Worm (Caenorhabditis elegans) whole organism, L1 larva: ENCODE results near the gene C07D8.6.

ENCODE experiments used
- C34B4.2 ChIP-seq: sonication (generic microtip); optimal IDR thresholded peaks from 2 replicates; lab custom pipeline; 2017; ENCODE audit warnings: mild to moderate bottlenecking, missing genetic modification characterization, missing compliant biosample characterization
- F16B12.6 ChIP-seq: fragments of 150-350 bp; optimal IDR thresholded peaks from 2 replicates; lab custom pipeline; 2014; ENCODE audit warnings: missing biosample characterization, missing genetic modification characterization
- Y116A8C.19 ChIP-seq: sonication (generic microtip); optimal IDR thresholded peaks from 2 replicates; lab custom pipeline; 2016; ENCODE audit warnings: missing compliant biosample characterization, missing genetic modification characterization, borderline replicate concordance
- alr-1 ChIP-seq: fragments of 200-800 bp; sonication (Bioruptor generic); optimal IDR thresholded peaks from 2 replicates; lab custom pipeline; 2018; ENCODE audit warnings: borderline replicate concordance, mild to moderate bottlenecking, missing genetic modification characterization, missing compliant biosample characterization
- blmp-1 ChIP-seq: fragments of 150-350 bp; optimal IDR thresholded peaks from 2 replicates; lab custom pipeline; 2014; ENCODE audit warnings: missing biosample characterization, missing genetic modification characterization
- ceh-63 ChIP-seq: fragments of 200-800 bp; sonication (Bioruptor generic); optimal IDR thresholded peaks from 2 replicates; lab custom pipeline; 2018; ENCODE audit warnings: mild to moderate bottlenecking, missing genetic modification characterization, missing compliant biosample characterization
- ceh-82 ChIP-seq, 3 experiments: fragments of 150-350 bp in 1 of 3; sonication (generic microtip) in 2 of 3; optimal IDR thresholded peaks; 2 replicates each; lab custom pipeline; 2014 to 2017; ENCODE audit warnings: missing biosample characterization in 3 of 3, missing genetic modification characterization in 3 of 3
- ceh-88 ChIP-seq: fragments of 200-800 bp; sonication (Bioruptor generic); IDR thresholded peaks from 2 replicates; pipeline ENCODE4 v1.3.6; 2022; ENCODE audit warnings: missing genetic modification characterization, missing compliant biosample characterization
- ceh-90 ChIP-seq: sonication (generic microtip); optimal IDR thresholded peaks from 2 replicates; lab custom pipeline; 2016; ENCODE audit warnings: missing genetic modification characterization, missing compliant biosample characterization
- ces-1 ChIP-seq: fragments of 150-350 bp; optimal IDR thresholded peaks from 2 replicates; lab custom pipeline; 2014; ENCODE audit warnings: missing biosample characterization, missing genetic modification reagents, missing genetic modification characterization
- dpl-1 ChIP-seq, 3 experiments: fragments of 150-350 bp in 2 of 3; sonication (generic microtip) in 1 of 3; optimal IDR thresholded peaks; 2 replicates each; lab custom pipeline; 2014 to 2017; ENCODE audit warnings: missing biosample characterization in 3 of 3, missing genetic modification characterization in 3 of 3, missing genetic modification reagents in 3 of 3
- efl-1 ChIP-seq, 4 experiments: fragments of 150-350 bp; optimal IDR thresholded peaks in 3 of 4; peaks in 1 of 4; 1 replicate in 1 of 4; 2 replicates in 3 of 4; lab custom pipeline; 2014; ENCODE audit warnings: missing biosample characterization in 2 of 4, missing genetic modification characterization in 2 of 4, missing genetic modification reagents in 2 of 4
- efl-3 ChIP-seq: fragments of 200-800 bp; sonication (Bioruptor generic); optimal IDR thresholded peaks from 2 replicates; lab custom pipeline; 2018; ENCODE audit warnings: mild to moderate bottlenecking, missing genetic modification characterization, missing compliant biosample characterization
- elt-2 ChIP-seq: sonication (generic microtip); optimal IDR thresholded peaks from 2 replicates; lab custom pipeline; 2016; ENCODE audit warnings: missing genetic modification characterization, mild to moderate bottlenecking, inconsistent platforms, missing compliant biosample characterization, missing genetic modification reagents
- elt-3 ChIP-seq, 6 experiments: fragments of 150-350 bp in 1 of 6; sonication (generic microtip); optimal IDR thresholded peaks; 2 replicates each; lab custom pipeline; 2017 to 2018; ENCODE audit warnings: missing biosample characterization in 6 of 6, missing genetic modification characterization in 6 of 6, inconsistent platforms in 1 of 6
- fkh-10 ChIP-seq: sonication (generic microtip); optimal IDR thresholded peaks from 2 replicates; lab custom pipeline; 2017; ENCODE audit warnings: missing biosample characterization, missing genetic modification reagents, missing genetic modification characterization
- fkh-4 ChIP-seq: sonication (generic microtip); optimal IDR thresholded peaks from 2 replicates; lab custom pipeline; 2016; ENCODE audit warnings: missing compliant biosample characterization, missing genetic modification characterization, borderline replicate concordance
- fkh-8 ChIP-seq: sonication (generic microtip); optimal IDR thresholded peaks from 2 replicates; lab custom pipeline; 2016; ENCODE audit warnings: mild to moderate bottlenecking, missing genetic modification characterization, missing compliant biosample characterization
- fos-1 ChIP-seq: fragments of 150-350 bp; optimal IDR thresholded peaks from 2 replicates; lab custom pipeline; 2014; ENCODE audit warnings: missing biosample characterization, missing genetic modification characterization
- hlh-4 ChIP-seq: sonication (generic microtip); optimal IDR thresholded peaks from 2 replicates; lab custom pipeline; 2016; ENCODE audit warnings: mild to moderate bottlenecking, missing genetic modification characterization, missing compliant biosample characterization
- hpl-2 ChIP-seq: fragments of 150-350 bp; optimal IDR thresholded peaks from 2 replicates; lab custom pipeline; 2014; ENCODE audit warnings: missing biosample characterization, missing genetic modification reagents, missing genetic modification characterization
- irx-1 ChIP-seq: sonication (generic microtip); optimal IDR thresholded peaks from 2 replicates; lab custom pipeline; 2016; ENCODE audit warnings: missing genetic modification characterization, missing compliant biosample characterization
- lin-13 ChIP-seq: fragments of 150-350 bp; optimal IDR thresholded peaks from 2 replicates; lab custom pipeline; 2014; ENCODE audit warnings: missing biosample characterization, missing genetic modification reagents, missing genetic modification characterization
- lin-15B ChIP-seq: fragments of 150-350 bp; sonication (generic microtip); optimal IDR thresholded peaks from 3 replicates; lab custom pipeline; 2014; ENCODE audit warnings: missing biosample characterization, missing genetic modification characterization
- lin-39 ChIP-seq: fragments of 150-350 bp; optimal IDR thresholded peaks from 2 replicates; lab custom pipeline; 2014; ENCODE audit warnings: missing biosample characterization, missing genetic modification reagents, missing genetic modification characterization
- lir-3 ChIP-seq: sonication (generic microtip); optimal IDR thresholded peaks from 2 replicates; lab custom pipeline; 2016; ENCODE audit warnings: mild to moderate bottlenecking, missing genetic modification characterization, moderate library complexity, missing compliant biosample characterization; ENCODE audit not compliant: poor library complexity
- mab-9 ChIP-seq: fragments of 200-800 bp; sonication (Bioruptor generic); IDR thresholded peaks from 2 replicates; pipeline ENCODE4 v1.3.6; 2022; ENCODE audit warnings: missing genetic modification reagents, missing genetic modification characterization, missing compliant biosample characterization
- mdl-1 ChIP-seq, 2 experiments: fragments of 150-350 bp; optimal IDR thresholded peaks; 2 replicates each; lab custom pipeline; 2014 to 2017; ENCODE audit warnings: missing biosample characterization in 2 of 2, missing genetic modification characterization in 2 of 2, inconsistent platforms in 1 of 2
- mep-1 ChIP-seq: fragments of 150-350 bp; optimal IDR thresholded peaks from 2 replicates; lab custom pipeline; 2014; ENCODE audit warnings: missing biosample characterization, missing genetic modification characterization
- nhr-11 ChIP-seq: fragments of 150-350 bp; optimal IDR thresholded peaks from 2 replicates; lab custom pipeline; 2014; ENCODE audit warnings: missing biosample characterization, missing genetic modification characterization
- nhr-19 ChIP-seq: fragments of 200-800 bp; sonication (Bioruptor generic); conservative IDR thresholded peaks from 2 replicates; pipeline ENCODE4 v1.3.6; 2022; ENCODE audit warnings: missing genetic modification characterization, missing compliant biosample characterization
- nhr-20 ChIP-seq: sonication (generic microtip); optimal IDR thresholded peaks from 2 replicates; lab custom pipeline; 2016; ENCODE audit warnings: mild to moderate bottlenecking, missing genetic modification characterization, missing compliant biosample characterization
- nhr-28 ChIP-seq: fragments of 150-350 bp; optimal IDR thresholded peaks from 2 replicates; lab custom pipeline; 2014; ENCODE audit warnings: missing biosample characterization, missing genetic modification characterization
- nhr-76 ChIP-seq: sonication (generic microtip); optimal IDR thresholded peaks from 2 replicates; lab custom pipeline; 2017; ENCODE audit warnings: missing biosample characterization, missing genetic modification characterization
- nhr-84 ChIP-seq: sonication (generic microtip); optimal IDR thresholded peaks from 2 replicates; lab custom pipeline; 2017; ENCODE audit warnings: missing biosample characterization, missing genetic modification characterization
- nhr-90 ChIP-seq: sonication (generic microtip); optimal IDR thresholded peaks from 2 replicates; lab custom pipeline; 2016; ENCODE audit warnings: mild to moderate bottlenecking, missing genetic modification characterization, missing compliant biosample characterization; ENCODE audit not compliant: poor library complexity
- pag-3 ChIP-seq: sonication (generic microtip); optimal IDR thresholded peaks from 2 replicates; lab custom pipeline; 2017; ENCODE audit warnings: missing genetic modification characterization, mild to moderate bottlenecking, missing compliant biosample characterization, antibody characterized with exemption, borderline replicate concordance; ENCODE audit not compliant: insufficient read depth
- pax-3 ChIP-seq: fragments of 200-800 bp; sonication (Bioruptor generic); optimal IDR thresholded peaks from 2 replicates; lab custom pipeline; 2018; ENCODE audit warnings: mild to moderate bottlenecking, missing genetic modification characterization, moderate library complexity, missing compliant biosample characterization
- rnt-1 ChIP-seq: sonication (generic microtip); optimal IDR thresholded peaks from 2 replicates; lab custom pipeline; 2016; ENCODE audit warnings: mild to moderate bottlenecking, missing genetic modification characterization, moderate library complexity, missing compliant biosample characterization
- skn-1 ChIP-seq: fragments of 150-350 bp; optimal IDR thresholded peaks from 2 replicates; lab custom pipeline; 2014; ENCODE audit warnings: missing biosample characterization, missing genetic modification characterization
- snu-23 ChIP-seq: sonication (generic microtip); optimal IDR thresholded peaks from 2 replicates; lab custom pipeline; 2016; ENCODE audit warnings: missing genetic modification characterization, missing compliant biosample characterization
- sox-4 ChIP-seq: sonication (generic microtip); optimal IDR thresholded peaks from 2 replicates; lab custom pipeline; 2016; ENCODE audit warnings: missing genetic modification characterization, missing compliant biosample characterization
- sup-37 ChIP-seq: fragments of 200-800 bp; sonication (Bioruptor generic); optimal IDR thresholded peaks from 2 replicates; lab custom pipeline; 2018; ENCODE audit warnings: mild to moderate bottlenecking, missing genetic modification characterization, missing compliant biosample characterization
- swsn-7 ChIP-seq: sonication (generic microtip); optimal IDR thresholded peaks from 2 replicates; lab custom pipeline; 2016; ENCODE audit warnings: missing genetic modification characterization, missing compliant biosample characterization
- tbx-2 ChIP-seq: sonication (generic microtip); optimal IDR thresholded peaks from 2 replicates; lab custom pipeline; 2016; ENCODE audit warnings: missing genetic modification characterization, missing compliant biosample characterization
- tlp-1 ChIP-seq: fragments of 150-350 bp; optimal IDR thresholded peaks from 2 replicates; lab custom pipeline; 2014; ENCODE audit warnings: missing biosample characterization, missing genetic modification characterization
- unc-30 ChIP-seq: sonication (generic microtip); optimal IDR thresholded peaks from 2 replicates; lab custom pipeline; 2017; ENCODE audit warnings: missing biosample characterization, missing genetic modification characterization
- unc-86 ChIP-seq: sonication (generic microtip); optimal IDR thresholded peaks from 2 replicates; lab custom pipeline; 2016; ENCODE audit warnings: missing genetic modification characterization, missing compliant biosample characterization
- xbp-1 ChIP-seq: sonication (generic microtip); optimal IDR thresholded peaks from 2 replicates; lab custom pipeline; 2016; ENCODE audit warnings: missing genetic modification characterization, missing compliant biosample characterization
- zag-1 ChIP-seq: fragments of 150-350 bp; optimal IDR thresholded peaks from 2 replicates; lab custom pipeline; 2014; ENCODE audit warnings: missing biosample characterization, missing genetic modification characterization
- ztf-11 ChIP-seq, 2 experiments: sonication (generic microtip); optimal IDR thresholded peaks; 2 replicates each; lab custom pipeline; 2016 to 2017; ENCODE audit warnings: missing genetic modification characterization in 2 of 2, missing biosample characterization in 1 of 2, missing compliant biosample characterization in 1 of 2
- ztf-4 ChIP-seq: fragments of 150-350 bp; optimal IDR thresholded peaks from 2 replicates; lab custom pipeline; 2014; ENCODE audit warnings: missing biosample characterization, missing genetic modification characterization

The C07D8.6 gene

DNA sequence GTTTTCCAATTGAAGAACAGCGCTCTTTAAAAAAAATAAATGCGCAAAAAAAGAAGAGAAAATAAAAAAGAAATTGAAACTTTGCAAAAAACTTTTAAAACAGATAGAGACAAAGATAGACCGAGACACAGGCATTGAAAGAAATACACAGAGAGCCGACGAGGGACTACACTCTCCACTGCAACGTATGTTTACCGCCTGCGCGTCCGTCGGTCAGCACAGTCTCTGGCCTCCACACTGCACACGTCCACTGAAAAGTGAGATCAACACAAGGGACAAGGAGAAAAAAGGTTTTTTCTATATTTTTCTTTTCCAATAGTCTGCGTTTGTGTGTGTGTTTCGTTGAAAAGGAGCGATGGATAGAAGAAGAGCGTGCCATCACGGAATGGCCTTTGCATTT is 34.9 kb upstream of the C07D8.6 start (continued):
- TF ChIP-seq ces-1 (no peak), nhr-11 (tag; lab: Kevin White, UChicago) (no peak), lir-3 (tag; lab: Kevin White, UChicago) (peak; percentile 59), dpl-1 (GFP tag; optimal IDR thresholded peaks at IDR 0.05; lab: Kevin White, UChicago) (peak in 2 of 3 experiments; percentile 15 to 27), ceh-82 (tag; optimal IDR thresholded peaks at IDR 0.05; lab: Kevin White, UChicago) (peak; percentile 20 to 73 (median 38)), fos-1 (tag; lab: Kevin White, UChicago) (no peak), rnt-1 (tag; lab: Kevin White, UChicago) (peak; percentile 57), snu-23 (GFP tag; lab: Kevin White, UChicago) (peak; percentile 85), ztf-4 (tag; lab: Kevin White, UChicago) (no peak), pag-3 (tag; lab: Kevin White, UChicago) (no peak), mep-1 (tag; lab: Kevin White, UChicago) (peak; percentile 58), nhr-90 (peak; percentile 20), hpl-2 (GFP tag; lab: Kevin White, UChicago) (no peak), zag-1 (tag; lab: Kevin White, UChicago) (no peak), nhr-28 (tag; lab: Kevin White, UChicago) (no peak), fkh-8 (peak; percentile 14), swsn-7 (peak; percentile 65), elt-3 (tag; optimal IDR thresholded peaks at IDR 0.05; lab: Kevin White, UChicago) (peak in 3 of 6 experiments; percentile 14 to 65 (median 49)), sup-37 (GFP tag; lab: Kevin White, UChicago) (no peak), lin-15B (tag; lab: Kevin White, UChicago) (no peak), nhr-20 (tag; lab: Kevin White, UChicago) (peak; percentile 84), alr-1 (tag; lab: Kevin White, UChicago) (no peak), skn-1 (tag; lab: Kevin White, UChicago) (peak; percentile 27), efl-3 (GFP tag; lab: Kevin White, UChicago) (no peak), C34B4.2 (tag; lab: Kevin White, UChicago) (no peak), F16B12.6 (tag; lab: Kevin White, UChicago) (peak; percentile 13), nhr-84 (tag; lab: Kevin White, UChicago) (no peak), xbp-1 (tag; lab: Kevin White, UChicago) (peak; percentile 91), fkh-4 (tag; lab: Kevin White, UChicago) (no peak), ceh-63 (GFP tag; lab: Kevin White, UChicago) (no peak), nhr-19 (no peak; the same call in 1 of the 2 replicates), tlp-1 (tag; lab: Kevin White, UChicago) (no peak), unc-30 (tag; lab: Kevin White, UChicago) (no peak), ceh-90 (no peak), blmp-1 (peak; percentile 51), ztf-11 (tag; optimal IDR thresholded peaks at IDR 0.05; lab: Kevin White, UChicago) (no peak), fkh-10 (GFP tag; lab: Kevin White, UChicago) (peak; percentile 13), elt-2 (no peak), lin-13 (GFP tag; lab: Kevin White, UChicago) (no peak), unc-86 (tag; lab: Kevin White, UChicago) (peak; percentile 4), irx-1 (tag; lab: Kevin White, UChicago) (peak; percentile 38), mab-9 (GFP tag; lab: Robert Waterston, UW) (no peak), efl-1 (optimal IDR thresholded peaks at IDR 0.05; lab: Kevin White, UChicago) (peak; percentile 31 to 47), efl-1 (GFP tag; optimal IDR thresholded peaks at IDR 0.05 in 1 of 2; lab: Kevin White, UChicago) (peak in 1 of 2 experiments; percentile 78), nhr-76 (tag; lab: Kevin White, UChicago) (no peak), ceh-88 (GFP tag; lab: Robert Waterston, UW) (no peak), mdl-1 (tag; optimal IDR thresholded peaks at IDR 0.05; lab: Kevin White, UChicago) (peak in 1 of 2 experiments; percentile 65), tbx-2 (peak; percentile 58), hlh-4 (tag; lab: Kevin White, UChicago) (no peak), Y116A8C.19 (tag; lab: Kevin White, UChicago) (no peak), lin-39 (tag; lab: Kevin White, UChicago) (no peak), pax-3 (tag; lab: Kevin White, UChicago) (no peak), sox-4 (tag; lab: Kevin White, UChicago) (no peak)
